Worm (Caenorhabditis elegans) whole organism, L4 larva: ENCODE results near the gene cnx-1.
A peak's percentile ranks its signal among the peaks of the same experiment; 100 is the strongest.

Experiments
- F10B5.3 ChIP-seq: sonication (generic microtip); optimal IDR thresholded peaks from 2 replicates; lab custom pipeline; 2016; ENCODE audit warnings: mild to moderate bottlenecking, missing genetic modification characterization, missing compliant biosample characterization
- F26F4.8 ChIP-seq: fragments of 200-800 bp; sonication (Bioruptor generic); conservative IDR thresholded peaks from 2 replicates; pipeline ENCODE4 v1.3.6; 2022; ENCODE audit warnings: missing genetic modification characterization, missing compliant biosample characterization
- F37D6.2 ChIP-seq: sonication (generic microtip); optimal IDR thresholded peaks from 2 replicates; lab custom pipeline; 2016; ENCODE audit warnings: mild to moderate bottlenecking, missing genetic modification characterization, missing compliant biosample characterization
- F44E2.7 ChIP-seq: fragments of 200-800 bp; sonication (Bioruptor generic); IDR thresholded peaks from 2 replicates; pipeline ENCODE4 v2.1.2; 2022; ENCODE audit warnings: missing genetic modification characterization, missing compliant biosample characterization
- F49E8.2 ChIP-seq: sonication (generic microtip); optimal IDR thresholded peaks from 2 replicates; lab custom pipeline; 2016; ENCODE audit warnings: missing compliant biosample characterization, mild to moderate bottlenecking, missing genetic modification characterization, borderline replicate concordance
- Y48G9A.11 ChIP-seq: fragments of 200-800 bp; sonication (Bioruptor generic); IDR thresholded peaks from 2 replicates; pipeline ENCODE4 v1.3.6; 2022; ENCODE audit warnings: missing genetic modification reagents, missing genetic modification characterization, missing compliant biosample characterization
- Y75B8A.6 ChIP-seq: fragments of 200-800 bp; sonication (Bioruptor generic); IDR thresholded peaks from 2 replicates; pipeline ENCODE4 v1.3.6; 2022; ENCODE audit warnings: missing genetic modification reagents, missing genetic modification characterization, missing compliant biosample characterization
- aha-1 ChIP-seq: fragments of 150-350 bp; peaks from one replicate; lab custom pipeline; 2014; ENCODE audit warnings: missing biosample characterization, missing genetic modification characterization
- arid-1 ChIP-seq: fragments of 200-800 bp; sonication (Bioruptor generic); conservative IDR thresholded peaks from 2 replicates; pipeline ENCODE4 v1.3.6; 2022; ENCODE audit warnings: missing genetic modification reagents, missing genetic modification characterization, missing compliant biosample characterization
- ceh-32 ChIP-seq: sonication (generic microtip); optimal IDR thresholded peaks from 2 replicates; lab custom pipeline; 2016; ENCODE audit warnings: mild to moderate bottlenecking, missing genetic modification characterization, missing compliant biosample characterization; ENCODE audit not compliant: poor library complexity
- ceh-44 ChIP-seq: fragments of 200-800 bp; sonication (Bioruptor generic); IDR thresholded peaks from 2 replicates; pipeline ENCODE4 v1.3.6; 2022; ENCODE audit warnings: missing genetic modification reagents, missing genetic modification characterization, missing compliant biosample characterization
- ceh-62 ChIP-seq: sonication (generic microtip); optimal IDR thresholded peaks from 2 replicates; lab custom pipeline; 2017; ENCODE audit warnings: missing biosample characterization, missing genetic modification characterization
- daf-16 ChIP-seq, 3 experiments: sonication (generic microtip); optimal IDR thresholded peaks; 2 replicates each; lab custom pipeline; 2016 to 2017; ENCODE audit warnings: missing genetic modification characterization in 3 of 3, missing genetic modification reagents in 3 of 3, mild to moderate bottlenecking in 2 of 3, missing compliant biosample characterization in 2 of 3, missing biosample characterization in 1 of 3, moderate library complexity in 1 of 3
- daf-19 ChIP-seq: fragments of 200-800 bp; sonication (Bioruptor generic); conservative IDR thresholded peaks from 2 replicates; pipeline ENCODE4 v1.3.6; 2022; ENCODE audit warnings: missing genetic modification characterization, missing compliant biosample characterization
- dpl-1 ChIP-seq: fragments of 150-350 bp; optimal IDR thresholded peaks from 2 replicates; lab custom pipeline; 2014; ENCODE audit warnings: missing biosample characterization, missing genetic modification reagents, missing genetic modification characterization
- duxl-1 ChIP-seq: sonication (generic microtip); optimal IDR thresholded peaks from 2 replicates; lab custom pipeline; 2016; ENCODE audit warnings: mild to moderate bottlenecking, missing genetic modification characterization, moderate library complexity, missing compliant biosample characterization; ENCODE audit not compliant: poor library complexity
- dve-1 ChIP-seq: sonication (generic microtip); optimal IDR thresholded peaks from 2 replicates; lab custom pipeline; 2017; ENCODE audit warnings: antibody characterized with exemption, mild to moderate bottlenecking, missing genetic modification characterization, missing compliant biosample characterization; ENCODE audit not compliant: insufficient read depth
- egl-43 ChIP-seq: fragments of 200-800 bp; sonication (Bioruptor generic); IDR thresholded peaks from 2 replicates; pipeline ENCODE4 v1.3.6; 2022; ENCODE audit warnings: missing genetic modification reagents, missing genetic modification characterization, missing compliant biosample characterization
- fkh-10 ChIP-seq: fragments of 150-350 bp; optimal IDR thresholded peaks from 2 replicates; lab custom pipeline; 2014; ENCODE audit warnings: missing biosample characterization, missing genetic modification reagents, missing genetic modification characterization
- jun-1 ChIP-seq: fragments of 150-350 bp; optimal IDR thresholded peaks from 2 replicates; lab custom pipeline; 2014; ENCODE audit warnings: missing biosample characterization, missing genetic modification reagents, missing genetic modification characterization
- lin-1 ChIP-seq: fragments of 200-800 bp; sonication (Bioruptor generic); IDR thresholded peaks from 2 replicates; pipeline ENCODE4 v1.3.6; 2022; ENCODE audit warnings: missing genetic modification reagents, missing genetic modification characterization, missing compliant biosample characterization
- lin-29 ChIP-seq: fragments of 200-800 bp; sonication (Bioruptor generic); IDR thresholded peaks from 2 replicates; pipeline ENCODE4 v1.3.6; 2022; ENCODE audit warnings: missing genetic modification reagents, missing genetic modification characterization, missing compliant biosample characterization
- lin-38 ChIP-seq: fragments of 200-800 bp; sonication (Bioruptor generic); IDR thresholded peaks from 2 replicates; pipeline ENCODE4 v1.3.6; 2022; ENCODE audit warnings: missing genetic modification reagents, missing genetic modification characterization, missing compliant biosample characterization
- lir-3 ChIP-seq: sonication (generic microtip); optimal IDR thresholded peaks from 2 replicates; lab custom pipeline; 2016; ENCODE audit warnings: mild to moderate bottlenecking, missing genetic modification characterization, missing compliant biosample characterization
- lsy-2 ChIP-seq, 2 experiments: fragments of 150-350 bp in 1 of 2; sonication (generic microtip) in 1 of 2; optimal IDR thresholded peaks; 2 replicates each; lab custom pipeline; 2014 to 2017; ENCODE audit warnings: missing biosample characterization in 2 of 2, missing genetic modification characterization in 2 of 2
- madf-5 ChIP-seq, 2 experiments: fragments of 200-800 bp; sonication (Bioruptor generic); IDR thresholded peaks; 2 replicates each; pipeline ENCODE4 v1.3.6; 2022; ENCODE audit warnings: missing compliant biosample characterization in 2 of 2, missing genetic modification characterization in 2 of 2
- madf-9 ChIP-seq: fragments of 200-800 bp; sonication (Bioruptor generic); conservative IDR thresholded peaks from 2 replicates; pipeline ENCODE4 v1.3.6; 2022; ENCODE audit warnings: missing genetic modification reagents, missing genetic modification characterization, missing compliant biosample characterization
- mdl-1 ChIP-seq, 2 experiments: fragments of 150-350 bp in 1 of 2; sonication (generic microtip) in 1 of 2; optimal IDR thresholded peaks; 2 replicates each; lab custom pipeline; 2014 to 2017; ENCODE audit warnings: missing biosample characterization in 2 of 2, missing genetic modification characterization in 2 of 2
- mxl-3 ChIP-seq: fragments of 200-800 bp; sonication (Bioruptor generic); optimal IDR thresholded peaks from 2 replicates; lab custom pipeline; 2018; ENCODE audit warnings: mild to moderate bottlenecking, missing genetic modification characterization, missing compliant biosample characterization
- nhr-237 ChIP-seq: sonication (generic microtip); optimal IDR thresholded peaks from 2 replicates; lab custom pipeline; 2017; ENCODE audit warnings: missing biosample characterization, missing genetic modification characterization
- nhr-41 ChIP-seq: fragments of 200-800 bp; sonication (Bioruptor generic); IDR thresholded peaks from 2 replicates; pipeline ENCODE4 v1.3.6; 2022; ENCODE audit warnings: missing genetic modification reagents, missing genetic modification characterization, missing compliant biosample characterization
- nhr-42 ChIP-seq: fragments of 200-800 bp; sonication (Bioruptor generic); IDR thresholded peaks from 2 replicates; pipeline ENCODE4 v1.3.6; 2022; ENCODE audit warnings: missing genetic modification characterization, missing compliant biosample characterization
- nhr-48 ChIP-seq: sonication (generic microtip); optimal IDR thresholded peaks from 2 replicates; lab custom pipeline; 2016; ENCODE audit warnings: mild to moderate bottlenecking, missing genetic modification characterization, missing compliant biosample characterization
- nhr-76 ChIP-seq: fragments of 150-350 bp; optimal IDR thresholded peaks from 2 replicates; lab custom pipeline; 2014; ENCODE audit warnings: missing biosample characterization, missing genetic modification characterization
- nhr-77 ChIP-seq: fragments of 150-350 bp; optimal IDR thresholded peaks from 2 replicates; lab custom pipeline; 2014; ENCODE audit warnings: missing biosample characterization, missing genetic modification characterization
- pqm-1 ChIP-seq: sonication (generic microtip); optimal IDR thresholded peaks from 2 replicates; lab custom pipeline; 2017; ENCODE audit warnings: missing biosample characterization, missing genetic modification characterization
- rbr-2 ChIP-seq: sonication (generic microtip); optimal IDR thresholded peaks from 2 replicates; lab custom pipeline; 2016; ENCODE audit warnings: missing genotype, missing genetic modification characterization, missing compliant biosample characterization
- saeg-2 ChIP-seq: fragments of 200-800 bp; sonication (Bioruptor generic); IDR thresholded peaks from 2 replicates; pipeline ENCODE4 v1.3.6; 2022; ENCODE audit warnings: missing genetic modification reagents, missing genetic modification characterization, missing compliant biosample characterization
- set-16 ChIP-seq: fragments of 200-800 bp; sonication (Bioruptor generic); IDR thresholded peaks from 2 replicates; pipeline ENCODE4 v1.3.6; 2022; ENCODE audit warnings: missing genetic modification reagents, missing genetic modification characterization, missing compliant biosample characterization
- skn-1 ChIP-seq: fragments of 150-350 bp; optimal IDR thresholded peaks from 2 replicates; lab custom pipeline; 2014; ENCODE audit warnings: missing biosample characterization, missing genetic modification characterization
- snpc-4 ChIP-seq: fragments of 150-350 bp; optimal IDR thresholded peaks from 2 replicates; lab custom pipeline; 2014; ENCODE audit warnings: missing biosample characterization, missing genetic modification characterization
- spr-3 ChIP-seq: fragments of 200-800 bp; sonication (Bioruptor generic); optimal IDR thresholded peaks from 2 replicates; lab custom pipeline; 2018; ENCODE audit warnings: mild to moderate bottlenecking, missing genetic modification characterization, missing compliant biosample characterization
- unc-39 ChIP-seq: sonication (generic microtip); optimal IDR thresholded peaks from 2 replicates; lab custom pipeline; 2017; ENCODE audit warnings: missing biosample characterization, missing genetic modification characterization
- unc-62 ChIP-seq, 3 experiments: fragments of 150-350 bp in 1 of 3; sonication (generic microtip); optimal IDR thresholded peaks in 2 of 3; peaks in 1 of 3; 1 replicate in 1 of 3; 2 replicates in 2 of 3; lab custom pipeline; 2014 to 2017; ENCODE audit warnings: missing biosample characterization in 3 of 3, missing genetic modification characterization in 3 of 3, missing genetic modification reagents in 3 of 3, missing genotype in 1 of 3
- zfp-2 ChIP-seq: sonication (generic microtip); optimal IDR thresholded peaks from 2 replicates; lab custom pipeline; 2016; ENCODE audit warnings: mild to moderate bottlenecking, missing genetic modification characterization, missing compliant biosample characterization
- zip-11 ChIP-seq: fragments of 200-800 bp; sonication (Bioruptor generic); IDR thresholded peaks from 2 replicates; pipeline ENCODE4 v1.3.6; 2022; ENCODE audit warnings: missing genetic modification characterization, missing compliant biosample characterization
- ztf-11 ChIP-seq: fragments of 150-350 bp; optimal IDR thresholded peaks from 2 replicates; lab custom pipeline; 2014; ENCODE audit warnings: missing biosample characterization, missing genetic modification characterization
- ztf-7 ChIP-seq: fragments of 150-350 bp; optimal IDR thresholded peaks from 2 replicates; lab custom pipeline; 2014; ENCODE audit warnings: missing biosample characterization, missing genetic modification characterization

cnx-1 gene

DNA sequence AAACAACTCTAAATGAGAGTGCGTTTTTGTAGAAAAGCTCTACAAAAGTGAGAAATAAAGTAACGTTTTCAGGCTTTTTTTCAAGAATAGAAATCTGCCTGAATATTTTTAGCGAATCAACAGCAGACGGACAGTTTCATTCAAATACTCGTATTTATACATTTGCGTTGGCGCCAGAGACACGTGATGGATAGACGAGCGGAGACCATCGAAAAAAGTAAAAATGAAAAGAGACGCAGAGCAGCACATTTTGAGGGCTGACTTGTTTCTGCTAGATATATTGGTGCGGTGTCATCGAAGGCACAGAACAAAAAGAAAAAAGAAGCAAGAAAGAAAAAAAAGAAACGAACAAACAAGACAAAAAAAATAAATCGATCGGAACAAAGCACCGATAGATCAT, 9.1 kb upstream of the cnx-1 start (continued):
- TF ChIP-seq mxl-3 (GFP tag; lab: Kevin White, UChicago): peak; percentile 21

DNA sequence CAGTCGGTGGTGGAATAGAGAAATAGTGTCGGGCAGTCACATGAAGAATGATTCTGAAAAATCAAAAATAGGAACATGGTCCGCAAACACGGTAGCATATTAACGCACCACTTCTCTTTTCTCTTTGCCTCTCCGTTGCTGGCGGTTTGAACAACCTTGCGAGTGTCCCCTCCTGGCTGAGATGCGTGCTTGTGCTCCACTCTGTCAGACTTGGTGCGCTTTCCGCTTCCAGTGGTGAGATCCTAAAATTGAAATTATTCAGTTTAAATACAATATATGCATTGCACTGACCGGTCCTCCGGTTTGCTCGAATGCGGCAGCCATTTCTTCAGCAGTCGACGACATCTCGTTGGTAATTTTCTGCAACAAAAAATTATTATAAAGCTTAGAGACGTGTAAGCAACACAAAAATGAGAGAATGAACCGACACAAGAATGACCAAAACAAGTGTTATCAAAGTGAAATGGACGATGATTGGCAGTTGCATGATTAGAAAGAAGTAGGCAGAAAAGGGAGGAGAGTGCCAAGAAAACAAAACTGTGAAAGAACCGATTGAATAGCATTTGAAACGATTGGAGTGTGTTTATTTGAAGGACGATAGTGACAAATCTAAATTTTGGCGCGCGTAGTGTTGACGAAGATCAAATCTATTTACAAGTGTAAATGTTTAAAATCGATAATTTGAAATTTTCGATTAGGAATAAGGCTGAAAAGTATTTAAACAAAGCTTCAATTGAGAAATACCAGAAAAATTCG, 8.3 kb upstream of the cnx-1 start, which contains the start of gene ZK632.9:
Gene ZK632.9 (minus strand): TSS at position 360 of the 756 bp plus-strand sequence.
- TF ChIP-seq aha-1 (tag; lab: Kevin White, UChicago): no peak
- no peak for TF ChIP-seq zip-11 (GFP tag; lab: Robert Waterston, UW)
- no peak for TF ChIP-seq lir-3 (tag; lab: Kevin White, UChicago)
- no peak for TF ChIP-seq nhr-42
- no peak for TF ChIP-seq F26F4.8
- TF ChIP-seq F44E2.7 (GFP tag; lab: Robert Waterston, UW): no peak
- TF ChIP-seq fkh-10 (GFP tag; lab: Kevin White, UChicago): no peak
- TF ChIP-seq nhr-76 (tag; lab: Kevin White, UChicago): no peak
- TF ChIP-seq duxl-1: no peak
- TF ChIP-seq daf-19: no peak
- peak; percentile 54 for TF ChIP-seq egl-43 (GFP tag; lab: Robert Waterston, UW)
- TF ChIP-seq snpc-4 (tag; lab: Kevin White, UChicago): no peak
- no peak for TF ChIP-seq ceh-44 (GFP tag; lab: Robert Waterston, UW)
- no peak for TF ChIP-seq ceh-62
- peak; percentile 10 for TF ChIP-seq dpl-1 (GFP tag; lab: Kevin White, UChicago)
- no peak for TF ChIP-seq spr-3 (GFP tag; lab: Kevin White, UChicago)
- no peak for TF ChIP-seq lin-38
- TF ChIP-seq nhr-237 (tag; lab: Kevin White, UChicago): no peak
- TF ChIP-seq ztf-11: no peak
- no peak for TF ChIP-seq madf-5 (GFP tag; IDR thresholded peaks at IDR 0.05; lab: Robert Waterston, UW)
- TF ChIP-seq unc-62 (GFP tag; optimal IDR thresholded peaks at IDR 0.05 in 1 of 2; lab: Kevin White, UChicago): peak in 1 of 2 experiments; percentile 56
- TF ChIP-seq unc-62 (tag; optimal IDR thresholded peaks at IDR 0.05; lab: Kevin White, UChicago): no peak
- TF ChIP-seq rbr-2 (tag; lab: Kevin White, UChicago): no peak
- TF ChIP-seq Y48G9A.11 (GFP tag; lab: Robert Waterston, UW): no peak
- TF ChIP-seq daf-16 (GFP tag; optimal IDR thresholded peaks at IDR 0.05; lab: Kevin White, UChicago): no peak
- TF ChIP-seq daf-16 (tag; optimal IDR thresholded peaks at IDR 0.05; lab: Kevin White, UChicago): peak; percentile 94
- TF ChIP-seq nhr-48 (tag; lab: Kevin White, UChicago): no peak
- no peak for TF ChIP-seq nhr-77
- no peak for TF ChIP-seq pqm-1 (tag; lab: Kevin White, UChicago)
- TF ChIP-seq zfp-2 (tag; lab: Kevin White, UChicago): no peak
- no peak for TF ChIP-seq mdl-1 (tag; optimal IDR thresholded peaks at IDR 0.05; lab: Kevin White, UChicago)
- no peak for TF ChIP-seq saeg-2
- peak; percentile 54 for TF ChIP-seq dve-1 (tag; lab: Kevin White, UChicago)
- peak; percentile 70; the same call in 1 of the 2 replicates for TF ChIP-seq Y75B8A.6 (GFP tag; lab: Robert Waterston, UW)
- TF ChIP-seq F49E8.2 (tag; lab: Kevin White, UChicago): no peak
- TF ChIP-seq F37D6.2: no peak
- no peak for TF ChIP-seq ceh-32 (tag; lab: Kevin White, UChicago)
- no peak for TF ChIP-seq nhr-41 (GFP tag; lab: Robert Waterston, UW)
- no peak for TF ChIP-seq lin-29 (GFP tag; lab: Robert Waterston, UW)
- no peak for TF ChIP-seq lsy-2 (tag; optimal IDR thresholded peaks at IDR 0.05; lab: Kevin White, UChicago)
- no peak for TF ChIP-seq madf-9 (GFP tag; lab: Robert Waterston, UW)
- no peak for TF ChIP-seq ztf-7 (tag; lab: Kevin White, UChicago)
- 0 out of 2 replicates have a peak, but pooled peaks have one; percentile 16 for TF ChIP-seq set-16 (GFP tag; lab: Robert Waterston, UW)
- TF ChIP-seq unc-39 (tag; lab: Kevin White, UChicago): no peak
- no peak for TF ChIP-seq skn-1 (tag; lab: Kevin White, UChicago)
- TF ChIP-seq jun-1 (tag; lab: Kevin White, UChicago): no peak
- no peak for TF ChIP-seq lin-1 (GFP tag; lab: Robert Waterston, UW)
- TF ChIP-seq arid-1 (GFP tag; lab: Robert Waterston, UW): no peak
- TF ChIP-seq F10B5.3 (tag; lab: Kevin White, UChicago): no peak
